Worm (Caenorhabditis elegans): Measurements from ENCODE around the gene rpl-22.

The rpl-22 gene

ce11 chrII:5048185-5048795 is 7.1 kb upstream of the rpl-22 start:
- TF ChIP-seq nhr-111 (GFP tag; optimal IDR thresholded peaks at IDR 0.05) (no peak), dve-1 (tag; optimal IDR thresholded peaks at IDR 0.05; ENCODE audit: insufficient read depth) (peak; percentile 20), skn-1 (tag; optimal IDR thresholded peaks at IDR 0.05) (no peak), ceh-62 (tag; optimal IDR thresholded peaks at IDR 0.05) (no peak), aha-1 (tag) (peak; percentile 92), mxl-2 (GFP tag; conservative IDR thresholded peaks at IDR 0.05) (no peak), hmg-1.1 (GFP tag; IDR thresholded peaks at IDR 0.05) (no peak), unc-39 (tag; optimal IDR thresholded peaks at IDR 0.05) (no peak), nhr-28 (tag; optimal IDR thresholded peaks at IDR 0.05) (no peak), hlh-30 (tag; optimal IDR thresholded peaks at IDR 0.05; ENCODE audit: insufficient read depth) (peak; percentile 60), T20F7.1 (GFP tag; optimal IDR thresholded peaks at IDR 0.05) (no peak), duxl-1 (tag; optimal IDR thresholded peaks at IDR 0.05; ENCODE audit: poor library complexity) (no peak), mdl-1 (tag; optimal IDR thresholded peaks at IDR 0.05) (peak in 1 of 2 experiments; percentile 7), rbr-2 (tag; optimal IDR thresholded peaks at IDR 0.05) (no peak), madf-9 (GFP tag; conservative IDR thresholded peaks at IDR 0.05) (no peak)

DNA sequence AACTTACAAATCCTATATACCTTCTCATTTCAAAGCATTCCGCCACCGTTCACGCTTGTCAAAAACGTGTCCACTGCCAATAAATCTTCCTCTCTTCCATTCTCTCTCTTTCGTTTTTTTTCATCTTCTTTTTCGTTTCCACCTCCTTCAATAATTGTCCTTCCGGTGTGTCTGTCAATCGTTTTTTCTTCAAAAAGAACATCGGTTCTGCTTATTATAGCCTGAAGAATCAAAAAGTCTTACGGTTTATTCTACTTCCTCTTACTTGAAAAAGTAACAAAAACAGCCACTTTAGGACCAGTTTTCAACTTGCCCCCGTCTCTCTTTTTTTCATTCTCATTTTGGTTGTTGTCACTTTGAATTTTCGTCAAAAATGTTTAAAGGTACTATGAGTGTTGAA is 6.2 kb upstream of the rpl-22 start:
- TF ChIP-seq set-16 (GFP tag; IDR thresholded peaks at IDR 0.05) (no peak), mxl-3 (GFP tag; optimal IDR thresholded peaks at IDR 0.05) (peak; percentile 56), aha-1 (tag) (peak; percentile 61), nhr-25 (tag; optimal IDR thresholded peaks at IDR 0.05; ENCODE audit: borderline replicate concordance, insufficient read depth) (no peak), fos-1 (tag; optimal IDR thresholded peaks at IDR 0.05) (no peak), unc-62 (GFP tag; optimal IDR thresholded peaks at IDR 0.05 in 1 of 2) (peak in 1 of 2 experiments; percentile 99), unc-62 (tag; optimal IDR thresholded peaks at IDR 0.05) (no peak), cey-2 (tag; optimal IDR thresholded peaks at IDR 0.05; ENCODE audit: borderline replicate concordance, insufficient read depth) (peak; percentile 77), ceh-20 (GFP tag; IDR thresholded peaks at IDR 0.05) (no peak), hlh-11 (tag; optimal IDR thresholded peaks at IDR 0.05) (peak; percentile 25), mep-1 (tag; optimal IDR thresholded peaks at IDR 0.05) (peak; percentile 9), lsy-2 (tag; optimal IDR thresholded peaks at IDR 0.05) (peak in 1 of 2 experiments; percentile 22), nhr-28 (tag; optimal IDR thresholded peaks at IDR 0.05) (peak; percentile 50), snpc-4 (tag; optimal IDR thresholded peaks at IDR 0.05) (no peak), hlh-30 (tag; optimal IDR thresholded peaks at IDR 0.05; ENCODE audit: insufficient read depth) (peak; percentile 1), mdl-1 (tag; optimal IDR thresholded peaks at IDR 0.05) (peak in 1 of 2 experiments; percentile 35)

DNA sequence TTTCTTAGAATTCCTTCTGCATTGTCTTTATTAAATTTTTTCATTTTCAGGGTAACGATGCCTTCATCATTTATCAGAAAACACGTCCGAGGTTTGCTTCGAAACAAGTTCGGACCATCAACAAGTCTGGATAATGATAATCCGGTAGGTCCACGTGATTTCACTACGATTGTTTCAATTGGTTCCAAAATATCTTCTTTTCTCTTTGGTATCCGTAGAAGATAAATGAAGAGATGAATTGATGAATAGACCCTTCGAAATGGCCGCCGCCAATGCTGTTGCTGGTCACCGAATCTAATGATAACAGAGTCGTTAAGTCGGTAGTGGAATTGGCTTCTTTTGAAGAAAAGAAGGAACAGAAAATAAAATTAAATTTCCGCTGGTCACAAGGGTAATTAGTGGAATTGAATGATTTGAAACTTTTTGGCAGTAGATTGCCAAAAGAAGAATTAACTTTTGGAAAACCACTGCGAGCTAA is 5.5 kb upstream of the rpl-22 start, which contains the start of gene F33G12.6:
TSS of gene F33G12.6 (plus strand) at position 51 of the 478 bp plus-strand sequence.
- no peak for TF ChIP-seq cey-2 (tag; optimal IDR thresholded peaks at IDR 0.05; ENCODE audit: borderline replicate concordance, insufficient read depth)
- no peak for TF ChIP-seq Y5F2A.4 (GFP tag; optimal IDR thresholded peaks at IDR 0.05)
- peak in 1 of 2 experiments; percentile 66 for TF ChIP-seq unc-62 (GFP tag; optimal IDR thresholded peaks at IDR 0.05 in 1 of 2)
- no peak for TF ChIP-seq unc-62 (tag; optimal IDR thresholded peaks at IDR 0.05)
- TF ChIP-seq ctbp-1 (GFP tag; IDR thresholded peaks at IDR 0.05), result no peak
- TF ChIP-seq aha-1 (tag), result peak; percentile 44
- TF ChIP-seq duxl-1 (tag; optimal IDR thresholded peaks at IDR 0.05; ENCODE audit: poor library complexity), result no peak
- TF ChIP-seq gei-8 (GFP tag; optimal IDR thresholded peaks at IDR 0.05), result no peak
- no peak for TF ChIP-seq skn-1 (tag; optimal IDR thresholded peaks at IDR 0.05)
- no peak for TF ChIP-seq nhr-102 (tag; optimal IDR thresholded peaks at IDR 0.05)
- no peak for TF ChIP-seq mes-2 (tag; optimal IDR thresholded peaks at IDR 0.05; ENCODE audit: poor library complexity, severe bottlenecking)
- TF ChIP-seq hlh-30 (tag; optimal IDR thresholded peaks at IDR 0.05; ENCODE audit: insufficient read depth), result peak; percentile 15
- TF ChIP-seq pha-4 (GFP tag; IDR thresholded peaks at IDR 0.05), result no peak
- TF ChIP-seq pha-4 (tag; optimal IDR thresholded peaks at IDR 0.05), result no peak
- TF ChIP-seq unc-39 (tag; optimal IDR thresholded peaks at IDR 0.05), result no peak
- TF ChIP-seq pqm-1 (tag; optimal IDR thresholded peaks at IDR 0.05), result no peak
- no peak for TF ChIP-seq F10B5.3 (tag; optimal IDR thresholded peaks at IDR 0.05)
- TF ChIP-seq nhr-237 (tag; optimal IDR thresholded peaks at IDR 0.05), result no peak
- no peak for TF ChIP-seq lin-1 (GFP tag; IDR thresholded peaks at IDR 0.05)
- no peak for TF ChIP-seq nhr-10 (tag; optimal IDR thresholded peaks at IDR 0.05)
- no peak for TF ChIP-seq tag-97 (GFP tag; IDR thresholded peaks at IDR 0.05)
- no peak for TF ChIP-seq fkh-10 (GFP tag; optimal IDR thresholded peaks at IDR 0.05)
